Worm (Caenorhabditis elegans) whole organism, young adult: ENCODE data around the gene nac-1.

ENCODE experiments used
- B0035.1 ChIP-seq: sonication (generic microtip); optimal IDR thresholded peaks from 2 replicates; lab custom pipeline; 2016; ENCODE audit warnings: missing genetic modification characterization, mild to moderate bottlenecking, missing compliant biosample characterization, missing genotype, missing genetic modification reagents
- D2030.7 ChIP-seq: fragments of 200-800 bp; sonication (Bioruptor generic); IDR thresholded peaks from 2 replicates; pipeline ENCODE4 v1.3.6; 2022; ENCODE audit warnings: missing genetic modification reagents, missing genetic modification characterization, missing compliant biosample characterization
- F23B12.7 ChIP-seq: sonication (generic microtip); optimal IDR thresholded peaks from 2 replicates; lab custom pipeline; 2017; ENCODE audit warnings: missing genetic modification characterization, mild to moderate bottlenecking, missing compliant biosample characterization, antibody characterized with exemption, moderate library complexity; ENCODE audit not compliant: insufficient read depth
- F37B4.10 ChIP-seq: fragments of 200-800 bp; sonication (Bioruptor generic); IDR thresholded peaks from 2 replicates; pipeline ENCODE4 v1.3.6; 2022; ENCODE audit warnings: missing genetic modification characterization, missing compliant biosample characterization
- F52B5.7 ChIP-seq: sonication (generic microtip); optimal IDR thresholded peaks from 2 replicates; lab custom pipeline; 2016; ENCODE audit warnings: mild to moderate bottlenecking, missing genetic modification characterization, missing compliant biosample characterization
- Y53F4B.3 ChIP-seq: fragments of 200-800 bp; sonication (Bioruptor generic); IDR thresholded peaks from 2 replicates; pipeline ENCODE4 v1.3.6; 2022; ENCODE audit warnings: missing genetic modification reagents, missing genetic modification characterization, missing compliant biosample characterization
- Y56A3A.18 ChIP-seq: fragments of 200-800 bp; sonication (Bioruptor generic); IDR thresholded peaks from 2 replicates; pipeline ENCODE4 v1.3.6; 2022; ENCODE audit warnings: missing genetic modification reagents, missing genetic modification characterization, missing compliant biosample characterization
- Y67H2A.10 ChIP-seq: fragments of 200-800 bp; sonication (Bioruptor generic); conservative IDR thresholded peaks from 2 replicates; pipeline ENCODE4 v1.3.6; 2022; ENCODE audit warnings: missing genetic modification reagents, missing genetic modification characterization, missing compliant biosample characterization
- Y95B8A.8 ChIP-seq: fragments of 200-800 bp; sonication (Bioruptor generic); IDR thresholded peaks from 2 replicates; pipeline ENCODE4 v1.3.6; 2022; ENCODE audit warnings: missing genetic modification reagents, missing genetic modification characterization, missing compliant biosample characterization
- ZK185.1 ChIP-seq: sonication (generic microtip); optimal IDR thresholded peaks from 2 replicates; lab custom pipeline; 2016; ENCODE audit warnings: mild to moderate bottlenecking, missing genetic modification characterization, missing compliant biosample characterization; ENCODE audit not compliant: poor library complexity, severe bottlenecking
- ceh-100 ChIP-seq: fragments of 200-800 bp; sonication (Bioruptor generic); IDR thresholded peaks from 2 replicates; pipeline ENCODE4 v1.3.6; 2022; ENCODE audit warnings: missing genetic modification reagents, missing genetic modification characterization, missing compliant biosample characterization
- ceh-58 ChIP-seq: fragments of 200-800 bp; sonication (Bioruptor generic); IDR thresholded peaks from 2 replicates; pipeline ENCODE4 v1.3.6; 2022; ENCODE audit warnings: missing genetic modification characterization, missing compliant biosample characterization
- ceh-79 ChIP-seq: sonication (generic microtip); optimal IDR thresholded peaks from 2 replicates; lab custom pipeline; 2017; ENCODE audit warnings: mild to moderate bottlenecking, missing genetic modification characterization, missing compliant biosample characterization
- dox-1 ChIP-seq: fragments of 200-800 bp; sonication (Bioruptor generic); IDR thresholded peaks from 2 replicates; pipeline ENCODE4 v1.3.6; 2022; ENCODE audit warnings: missing genetic modification reagents, missing genetic modification characterization, missing compliant biosample characterization
- egl-44 ChIP-seq: fragments of 200-800 bp; sonication (Bioruptor generic); IDR thresholded peaks from 2 replicates; pipeline ENCODE4 v1.3.6; 2022; ENCODE audit warnings: missing genetic modification reagents, missing genetic modification characterization, missing compliant biosample characterization
- egrh-3 ChIP-seq: fragments of 200-800 bp; sonication (Bioruptor generic); IDR thresholded peaks from 2 replicates; pipeline ENCODE4 v1.3.6; 2022; ENCODE audit warnings: missing genetic modification reagents, missing genetic modification characterization, missing compliant biosample characterization
- fkh-3 ChIP-seq: sonication (generic microtip); optimal IDR thresholded peaks from 2 replicates; lab custom pipeline; 2016; ENCODE audit warnings: mild to moderate bottlenecking, missing genetic modification characterization, missing compliant biosample characterization
- him-1 ChIP-seq: sonication (generic microtip); optimal IDR thresholded peaks from 2 replicates; lab custom pipeline; 2016; ENCODE audit warnings: missing genotype, missing genetic modification reagents, missing genetic modification characterization, missing compliant biosample characterization
- hmg-1.2 ChIP-seq: fragments of 200-800 bp; sonication (Bioruptor generic); IDR thresholded peaks from 2 replicates; pipeline ENCODE4 v1.3.6; 2022; ENCODE audit warnings: missing genetic modification reagents, missing genetic modification characterization, missing compliant biosample characterization
- hmg-20 ChIP-seq: fragments of 200-800 bp; sonication (Bioruptor generic); IDR thresholded peaks from 2 replicates; pipeline ENCODE4 v1.3.6; 2022; ENCODE audit warnings: missing genetic modification reagents, missing genetic modification characterization, missing compliant biosample characterization
- let-607 ChIP-seq, 2 experiments: fragments of 200-800 bp in 1 of 2; sonication (Bioruptor generic) in 1 of 2; sonication (generic microtip) in 1 of 2; optimal IDR thresholded peaks; 2 replicates each; lab custom pipeline; 2016 to 2018; ENCODE audit warnings: mild to moderate bottlenecking in 2 of 2, missing compliant biosample characterization in 2 of 2, missing genetic modification characterization in 2 of 2, moderate library complexity in 2 of 2, missing genotype in 1 of 2
- lin-40 ChIP-seq: sonication (generic microtip); optimal IDR thresholded peaks from 2 replicates; lab custom pipeline; 2016; ENCODE audit warnings: missing genetic modification characterization, mild to moderate bottlenecking, missing compliant biosample characterization, missing genotype, missing genetic modification reagents
- lin-54 ChIP-seq: fragments of 200-800 bp; sonication (Bioruptor generic); optimal IDR thresholded peaks from 2 replicates; lab custom pipeline; 2018; ENCODE audit warnings: mild to moderate bottlenecking, missing genetic modification characterization, missing compliant biosample characterization
- lsy-27 ChIP-seq: sonication (generic microtip); optimal IDR thresholded peaks from 2 replicates; lab custom pipeline; 2017; ENCODE audit warnings: missing genetic modification characterization, mild to moderate bottlenecking, missing compliant biosample characterization, antibody characterized with exemption, missing genotype, borderline replicate concordance; ENCODE audit not compliant: insufficient read depth
- madf-3 ChIP-seq: fragments of 200-800 bp; sonication (Bioruptor generic); IDR thresholded peaks from 2 replicates; pipeline ENCODE4 v1.3.6; 2022; ENCODE audit warnings: missing genetic modification reagents, missing genetic modification characterization, missing compliant biosample characterization
- madf-8 ChIP-seq: fragments of 200-800 bp; sonication (Bioruptor generic); conservative IDR thresholded peaks from 2 replicates; pipeline ENCODE4 v1.3.6; 2022; ENCODE audit warnings: missing genetic modification reagents, missing genetic modification characterization, missing compliant biosample characterization
- mes-4 ChIP-seq: sonication (generic microtip); optimal IDR thresholded peaks from 2 replicates; lab custom pipeline; 2016; ENCODE audit warnings: missing genotype, missing genetic modification characterization, missing compliant biosample characterization
- nfya-2 ChIP-seq: fragments of 200-800 bp; sonication (Bioruptor generic); IDR thresholded peaks from 2 replicates; pipeline ENCODE4 v1.3.6; 2022; ENCODE audit warnings: missing genetic modification reagents, missing genetic modification characterization, missing compliant biosample characterization
- snpc-1.1 ChIP-seq: sonication (generic microtip); optimal IDR thresholded peaks from 2 replicates; lab custom pipeline; 2017; ENCODE audit warnings: missing genetic modification characterization, mild to moderate bottlenecking, missing compliant biosample characterization, antibody characterized with exemption, moderate library complexity, missing genotype, missing genetic modification reagents; ENCODE audit not compliant: insufficient read depth
- snpc-1.3 ChIP-seq: sonication (generic microtip); optimal IDR thresholded peaks from 2 replicates; lab custom pipeline; 2017; ENCODE audit warnings: missing genetic modification characterization, mild to moderate bottlenecking, missing compliant biosample characterization, antibody characterized with exemption, moderate library complexity, missing genotype, missing genetic modification reagents; ENCODE audit not compliant: insufficient read depth
- snpc-4 ChIP-seq, 5 experiments: fragments of 150-350 bp in 1 of 5; sonication (generic microtip) in 4 of 5; optimal IDR thresholded peaks; 2 replicates each; lab custom pipeline; 2014 to 2018; ENCODE audit warnings: missing genetic modification characterization in 5 of 5, missing biosample characterization in 3 of 5, antibody characterized with exemption in 2 of 5, mild to moderate bottlenecking in 2 of 5, missing compliant biosample characterization in 2 of 5, missing genotype in 2 of 5, moderate library complexity in 2 of 5, missing genetic modification reagents in 1 of 5
- unc-130 ChIP-seq: sonication (generic microtip); optimal IDR thresholded peaks from 2 replicates; lab custom pipeline; 2016; ENCODE audit warnings: missing genetic modification reagents, missing genetic modification characterization, missing compliant biosample characterization

Gene nac-1

ce11 chrX:14928854-14929253 is 33.9 kb downstream of the nac-1 start, which contains the start of gene ntr-2:
Gene ntr-2, minus strand, starts transcription at chrX:14928954.
- no peak for TF ChIP-seq F37B4.10 (GFP tag; lab: Robert Waterston, UW)
- TF ChIP-seq mes-4 (tag; lab: Kevin White, UChicago) = no peak
- TF ChIP-seq snpc-1.1 (tag; lab: Kevin White, UChicago) = no peak
- no peak for TF ChIP-seq madf-8 (GFP tag; lab: Robert Waterston, UW)
- no peak for TF ChIP-seq egl-44 (GFP tag; lab: Robert Waterston, UW)
- no peak for TF ChIP-seq him-1 (tag; lab: Kevin White, UChicago)
- TF ChIP-seq snpc-1.3 (tag; lab: Kevin White, UChicago) = no peak
- no peak for TF ChIP-seq Y95B8A.8 (GFP tag; lab: Robert Waterston, UW)
- no peak for TF ChIP-seq egrh-3 (GFP tag; lab: Robert Waterston, UW)
- TF ChIP-seq Y56A3A.18 (GFP tag; lab: Robert Waterston, UW) = no peak
- no peak for TF ChIP-seq snpc-4 (GFP tag; optimal IDR thresholded peaks at IDR 0.05; lab: Kevin White, UChicago)
- no peak for TF ChIP-seq snpc-4 (tag; optimal IDR thresholded peaks at IDR 0.05; lab: Kevin White, UChicago)

- TF ChIP-seq unc-130 (no peak), ceh-79 (tag; lab: Kevin White, UChicago) (no peak), ceh-58 (GFP tag; lab: Robert Waterston, UW) (no peak), Y67H2A.10 (no peak), B0035.1 (tag; lab: Kevin White, UChicago) (no peak), ZK185.1 (tag; lab: Kevin White, UChicago) (no peak), lin-54 (GFP tag; lab: Kevin White, UChicago) (no peak), D2030.7 (GFP tag; lab: Robert Waterston, UW) (no peak), Y53F4B.3 (GFP tag; lab: Robert Waterston, UW) (no peak)
Observed at ce11 chrX:14929512-14929911, 34.6 kb downstream of the nac-1 start.

ce11 chrX:14931443-14931842 is 36.5 kb downstream of the nac-1 start:
- TF ChIP-seq snpc-1.1 (tag; lab: Kevin White, UChicago) = peak; percentile 58
- TF ChIP-seq lsy-27 (tag; lab: Kevin White, UChicago) = no peak
- TF ChIP-seq him-1 (tag; lab: Kevin White, UChicago) = no peak
- peak; percentile 12 for TF ChIP-seq snpc-4 (GFP tag; optimal IDR thresholded peaks at IDR 0.05; lab: Kevin White, UChicago)
- peak in 2 of 4 experiments; percentile 77 to 88 for TF ChIP-seq snpc-4 (tag; optimal IDR thresholded peaks at IDR 0.05; lab: Kevin White, UChicago)
- no peak for TF ChIP-seq ceh-100 (GFP tag; lab: Robert Waterston, UW)
- TF ChIP-seq F23B12.7 (tag; lab: Kevin White, UChicago) = no peak
- no peak for TF ChIP-seq unc-130
- TF ChIP-seq snpc-1.3 (tag; lab: Kevin White, UChicago) = no peak
- no peak for TF ChIP-seq hmg-20 (GFP tag; lab: Robert Waterston, UW)
- TF ChIP-seq dox-1 (GFP tag; lab: Robert Waterston, UW) = no peak
- no peak for TF ChIP-seq F52B5.7 (tag; lab: Kevin White, UChicago)
- TF ChIP-seq nfya-2 (GFP tag; lab: Robert Waterston, UW) = no peak
- TF ChIP-seq, all 124 proteins: peak for 2

- peak; percentile 2 for TF ChIP-seq fkh-3 (tag; lab: Kevin White, UChicago)
- TF ChIP-seq lin-40 (tag; lab: Kevin White, UChicago) = no peak
- peak; percentile 56 for TF ChIP-seq snpc-1.1 (tag; lab: Kevin White, UChicago)
- peak; percentile 44 for TF ChIP-seq snpc-4 (GFP tag; optimal IDR thresholded peaks at IDR 0.05; lab: Kevin White, UChicago)
- peak; percentile 62 to 94 (median 84) for TF ChIP-seq snpc-4 (tag; optimal IDR thresholded peaks at IDR 0.05; lab: Kevin White, UChicago)
- TF ChIP-seq hmg-1.2 (GFP tag; lab: Robert Waterston, UW) = peak; percentile 57; the same call in 1 of the 2 replicates
- TF ChIP-seq madf-3 (GFP tag; lab: Robert Waterston, UW) = no peak
- peak in 1 of 2 experiments; percentile 5 for TF ChIP-seq let-607 (tag; optimal IDR thresholded peaks at IDR 0.05; lab: Kevin White, UChicago)
Observed at ce11 chrX:14938188-14938587, 43.2 kb downstream of the nac-1 start.
